Worm (Caenorhabditis elegans) whole organism, midembryonic: ENCODE measurements around the gene adal-1.

Experiments
- T22C8.4 ChIP-seq: fragments of 200-800 bp; sonication (Bioruptor generic); IDR thresholded peaks from 2 replicates; pipeline ENCODE4 v1.3.6; 2022; ENCODE audit warnings: missing genetic modification characterization, missing compliant biosample characterization
- flt-1 ChIP-seq: fragments of 200-800 bp; sonication (Bioruptor generic); IDR thresholded peaks from 2 replicates; pipeline ENCODE4 v1.3.6; 2022; ENCODE audit warnings: missing genetic modification characterization, missing compliant biosample characterization
- klf-2 ChIP-seq: fragments of 200-800 bp; sonication (Bioruptor generic); conservative IDR thresholded peaks from 2 replicates; pipeline ENCODE4 v1.3.6; 2022; ENCODE audit warnings: missing genetic modification reagents, missing genetic modification characterization, missing compliant biosample characterization
- med-1 ChIP-seq: sonication (generic microtip); optimal IDR thresholded peaks from 2 replicates; lab custom pipeline; 2017; ENCODE audit warnings: missing genetic modification characterization, mild to moderate bottlenecking, missing compliant biosample characterization, antibody characterized with exemption, missing genetic modification reagents; ENCODE audit not compliant: insufficient read depth
- tab-1 ChIP-seq: fragments of 200-800 bp; sonication (Bioruptor generic); IDR thresholded peaks from 2 replicates; pipeline ENCODE4 v1.3.6; 2022; ENCODE audit warnings: missing genetic modification characterization, missing compliant biosample characterization
- ztf-29 ChIP-seq: fragments of 200-800 bp; sonication (Bioruptor generic); IDR thresholded peaks from 2 replicates; pipeline ENCODE4 v1.3.6; 2022; ENCODE audit warnings: missing genetic modification reagents, missing genetic modification characterization, missing compliant biosample characterization

ce11 chrII:6847917-6848379 is 45.5 kb downstream of the adal-1 start, which contains the start of gene tbc-6:
- no peak for TF ChIP-seq T22C8.4 (GFP tag; lab: Robert Waterston, UW)
- no peak for TF ChIP-seq med-1 (GFP tag; lab: Kevin White, UChicago)
- no peak for TF ChIP-seq ztf-29 (GFP tag; lab: Robert Waterston, UW)
- no peak for TF ChIP-seq flt-1
- no peak for TF ChIP-seq tab-1 (GFP tag; lab: Robert Waterston, UW)
- TF ChIP-seq klf-2 (GFP tag; lab: Robert Waterston, UW): no peak
